Worm (Caenorhabditis elegans): ENCODE data around the gene Y51A2B.4.

ce11 chrV:18350721-18351120, 38.2 kb downstream of the Y51A2B.4 start, which contains the start of gene C08E8.11:
- no peak for TF ChIP-seq unc-62 (GFP tag; optimal IDR thresholded peaks at IDR 0.05)
- TF ChIP-seq snpc-4 (tag; optimal IDR thresholded peaks at IDR 0.05) = no peak
- TF ChIP-seq lin-13 (tag; optimal IDR thresholded peaks at IDR 0.05) = no peak
- no peak for TF ChIP-seq elt-1 (tag; optimal IDR thresholded peaks at IDR 0.05; ENCODE audit: borderline replicate concordance, insufficient read depth)
- no peak for TF ChIP-seq nhr-237 (tag; optimal IDR thresholded peaks at IDR 0.05)
- TF ChIP-seq nhr-76 (tag; optimal IDR thresholded peaks at IDR 0.05) = no peak
- no peak for TF ChIP-seq elt-3 (tag; optimal IDR thresholded peaks at IDR 0.05)
- TF ChIP-seq unc-39 (tag; optimal IDR thresholded peaks at IDR 0.05) = no peak
- TF ChIP-seq pha-4 (tag; optimal IDR thresholded peaks at IDR 0.05) = no peak
- no peak for TF ChIP-seq lsy-2 (tag; optimal IDR thresholded peaks at IDR 0.05)
- no peak for TF ChIP-seq nhr-28 (tag; optimal IDR thresholded peaks at IDR 0.05)
- no peak for TF ChIP-seq mab-5 (tag; optimal IDR thresholded peaks at IDR 0.05)
- no peak for TF ChIP-seq ceh-39 (tag; optimal IDR thresholded peaks at IDR 0.05)
- no peak for TF ChIP-seq ztf-11 (tag; optimal IDR thresholded peaks at IDR 0.05)
